Worm (Caenorhabditis elegans) whole organism, early embryonic: ENCODE data around the gene Y62H9A.16.

Experiments used
- F13C5.2 ChIP-seq: sonication (generic microtip); optimal IDR thresholded peaks from 2 replicates; lab custom pipeline; 2017; ENCODE audit warnings: mild to moderate bottlenecking, missing genetic modification characterization, inconsistent platforms, missing compliant biosample characterization
- ama-1 ChIP-seq: fragments of 150-350 bp; optimal IDR thresholded peaks from 2 replicates; lab custom pipeline; 2014
- ceh-13 ChIP-seq: fragments of 200-800 bp; sonication (Bioruptor generic); optimal IDR thresholded peaks from 2 replicates; lab custom pipeline; 2018; ENCODE audit warnings: mild to moderate bottlenecking, missing genetic modification characterization, missing compliant biosample characterization
- ceh-36 ChIP-seq: sonication (generic microtip); optimal IDR thresholded peaks from 2 replicates; lab custom pipeline; 2016; ENCODE audit warnings: missing genetic modification characterization, inconsistent platforms, missing compliant biosample characterization
- hmbx-1 ChIP-seq: sonication (generic microtip); optimal IDR thresholded peaks from 2 replicates; lab custom pipeline; 2016; ENCODE audit warnings: mild to moderate bottlenecking, missing genetic modification characterization, missing compliant biosample characterization
- tbx-11 ChIP-seq: fragments of 200-800 bp; sonication (Bioruptor generic); IDR thresholded peaks from 2 replicates; pipeline ENCODE4 v1.3.6; 2022; ENCODE audit warnings: missing genetic modification characterization, missing compliant biosample characterization
- tra-4 ChIP-seq: sonication (generic microtip); optimal IDR thresholded peaks from 2 replicates; lab custom pipeline; 2017; ENCODE audit warnings: missing genetic modification characterization, missing compliant biosample characterization

DNA sequence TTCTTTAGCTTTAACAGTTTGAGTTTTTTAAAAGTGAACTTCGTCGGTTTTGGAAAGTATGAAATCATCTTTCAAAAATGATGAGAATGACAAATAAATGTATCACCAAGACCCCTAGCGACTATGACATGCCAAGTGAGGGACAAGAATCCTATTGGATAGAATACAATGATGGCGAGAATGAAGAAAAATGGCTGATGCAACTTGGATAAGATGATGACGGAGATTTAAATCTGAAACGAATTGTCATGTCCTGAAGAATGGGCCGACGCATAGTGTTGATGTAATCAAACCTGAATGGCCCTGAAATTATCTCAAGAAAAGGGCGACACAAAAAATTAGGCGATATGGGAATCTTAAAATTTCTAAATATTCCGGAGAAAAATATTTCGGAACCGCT, 45.6 kb downstream of the Y62H9A.16 start:
- TF ChIP-seq tra-4 (no peak), tbx-11 (GFP tag; lab: Robert Waterston, UW) (no peak), ceh-13 (GFP tag; lab: Kevin White, UChicago) (no peak), ceh-36 (tag; lab: Kevin White, UChicago) (no peak), F13C5.2 (no peak), ama-1 (lab: Kevin White, UChicago) (no peak), hmbx-1 (tag; lab: Kevin White, UChicago) (no peak)
